Worm (Caenorhabditis elegans) whole organism, L1 larva: ENCODE results near the gene rpac-19.

ENCODE experiments used
- ceh-88 ChIP-seq: fragments of 200-800 bp; sonication (Bioruptor generic); IDR thresholded peaks from 2 replicates; pipeline ENCODE4 v1.3.6; 2022; ENCODE audit warnings: missing genetic modification characterization, missing compliant biosample characterization
- ces-1 ChIP-seq: fragments of 150-350 bp; optimal IDR thresholded peaks from 2 replicates; lab custom pipeline; 2014; ENCODE audit warnings: missing biosample characterization, missing genetic modification reagents, missing genetic modification characterization
- nhr-12 ChIP-seq: sonication (generic microtip); optimal IDR thresholded peaks from 2 replicates; lab custom pipeline; 2017; ENCODE audit warnings: missing biosample characterization, missing genetic modification characterization
- nhr-85 ChIP-seq: sonication (generic microtip); peaks from one replicate; lab custom pipeline; 2016; ENCODE audit warnings: missing genetic modification characterization, inconsistent platforms, missing compliant biosample characterization
- unc-62 ChIP-seq: fragments of 150-350 bp; optimal IDR thresholded peaks from 2 replicates; lab custom pipeline; 2014; ENCODE audit warnings: missing biosample characterization, missing genetic modification reagents, missing genetic modification characterization

- TF ChIP-seq ces-1 (GFP tag; lab: Kevin White, UChicago) (no peak), nhr-85 (tag; lab: Kevin White, UChicago) (no peak), ceh-88 (no peak), nhr-12 (no peak), unc-62 (GFP tag; lab: Kevin White, UChicago) (no peak)
Measured at ce11 chrIII:9669546-9669945, 39.9 kb upstream of the rpac-19 start.
